Fruit fly (Drosophila melanogaster): ENCODE measurements around the gene CG11563.

CG11563 gene

dm6 chr3R:31706895-31707238 is 30.0 kb upstream of the CG11563 start (continued):
- no peak for TF ChIP-seq zen2 (GFP tag; IDR thresholded peaks at IDR 0.05; ENCODE audit: partially characterized antibody)
- peak in 1 of 2 experiments; percentile 4 for TF ChIP-seq bsh (GFP tag; optimal IDR thresholded peaks at IDR 0.05)
- TF ChIP-seq Hsf (GFP tag; optimal IDR thresholded peaks at IDR 0.05), result peak; percentile 4
- peak; percentile 72 for TF ChIP-seq Ets65A (GFP tag)
- TF ChIP-seq ham (GFP tag; IDR thresholded peaks at IDR 0.05), result no peak
- peak; percentile 54 for TF ChIP-seq CG15479 (GFP tag; optimal IDR thresholded peaks at IDR 0.05)
- TF ChIP-seq Xrp1 (GFP tag; IDR thresholded peaks at IDR 0.05), result peak; percentile 23; the same call in 1 of the 2 replicates
- TF ChIP-seq CG18262 (tag; optimal IDR thresholded peaks at IDR 0.05), result peak; percentile 45
- peak; percentile 21 for TF ChIP-seq CG16815 (GFP tag; optimal IDR thresholded peaks at IDR 0.05)
- TF ChIP-seq grn (GFP tag; optimal IDR thresholded peaks at IDR 0.05), result peak; percentile 26

dm6 chr3R:31708240-31708639 is 28.6 kb upstream of the CG11563 start, which contains the start of gene CG42693:
Gene CG42693, minus strand, starts transcription at chr3R:31708340.
- TF ChIP-seq vnd (GFP tag; IDR thresholded peaks at IDR 0.05; ENCODE audit: partially characterized antibody) (no peak), abd-A (tag; optimal IDR thresholded peaks at IDR 0.05) (no peak), dmrt99B (tag; optimal IDR thresholded peaks at IDR 0.05) (no peak), CG16815 (GFP tag; optimal IDR thresholded peaks at IDR 0.05) (no peak)

dm6 chr3R:31709142-31709541 is 27.7 kb upstream of the CG11563 start:
- peak; percentile 16 for TF ChIP-seq Fer3 (tag; optimal IDR thresholded peaks at IDR 0.05)
- peak; percentile 53; the same call in 1 of the 2 replicates for TF ChIP-seq Rfx (GFP tag; IDR thresholded peaks at IDR 0.05)
- TF ChIP-seq CG17359 (tag; optimal IDR thresholded peaks at IDR 0.05), result peak; percentile 58
- TF ChIP-seq Rx (GFP tag; IDR thresholded peaks at IDR 0.05), result 0 out of 2 replicates have a peak, but pooled peaks have one; percentile 3
- no peak for TF ChIP-seq Tbp (GFP tag; optimal IDR thresholded peaks at IDR 0.05)
- TF ChIP-seq tgo (GFP tag; IDR thresholded peaks at IDR 0.05), result peak; percentile 48; the same call in 1 of the 3 replicates
- TF ChIP-seq sisA (GFP tag; IDR thresholded peaks at IDR 0.05), result peak; percentile 51; the same call in 1 of the 2 replicates
- TF ChIP-seq ci (GFP tag; IDR thresholded peaks at IDR 0.05), result peak; percentile 65; the same call in 1 of the 3 replicates
- peak; percentile 54 for TF ChIP-seq CG10366 (GFP tag; IDR thresholded peaks at IDR 0.05)
- no peak for TF ChIP-seq salm (tag; optimal IDR thresholded peaks at IDR 0.05)
- no peak for TF ChIP-seq CG13894 (tag; optimal IDR thresholded peaks at IDR 0.05)
- no peak for TF ChIP-seq CG9609 (GFP tag; optimal IDR thresholded peaks at IDR 0.05)
- no peak for TF ChIP-seq CG6654 (GFP tag; optimal IDR thresholded peaks at IDR 0.05)
- no peak for TF ChIP-seq CG30431 (GFP tag; optimal IDR thresholded peaks at IDR 0.05)
- TF ChIP-seq seq (GFP tag; IDR thresholded peaks at IDR 0.05), result no peak
- TF ChIP-seq Dll (GFP tag; IDR thresholded peaks at IDR 0.05; ENCODE audit: partially characterized antibody), result no peak
- no peak for TF ChIP-seq gcm (GFP tag; optimal IDR thresholded peaks at IDR 0.05)
- TF ChIP-seq CG4820 (GFP tag; optimal IDR thresholded peaks at IDR 0.05), result peak; percentile 10
- TF ChIP-seq CG1647 (GFP tag; optimal IDR thresholded peaks at IDR 0.05), result no peak
- TF ChIP-seq NFAT (GFP tag; IDR thresholded peaks at IDR 0.05), result peak; percentile 20; the same call in 1 of the 2 replicates
- TF ChIP-seq HLH4C (GFP tag; IDR thresholded peaks at IDR 0.05; ENCODE audit: partially characterized antibody), result no peak
- peak; percentile 12 for TF ChIP-seq Mes4 (GFP tag; optimal IDR thresholded peaks at IDR 0.05)
- no peak for TF ChIP-seq CG14014 (GFP tag; IDR thresholded peaks at IDR 0.05)
- TF ChIP-seq CG14965 (GFP tag; optimal IDR thresholded peaks at IDR 0.05; ENCODE audit: borderline replicate concordance), result no peak
- TF ChIP-seq Taf1 (GFP tag; IDR thresholded peaks at IDR 0.05), result 0 out of 2 replicates have a peak, but pooled peaks have one; percentile 29
- TF ChIP-seq lab (GFP tag; optimal IDR thresholded peaks at IDR 0.05), result peak; percentile 64
- TF ChIP-seq CG16813 (GFP tag; IDR thresholded peaks at IDR 0.05; ENCODE audit: partially characterized antibody), result no peak
- TF ChIP-seq CG4424 (GFP tag; optimal IDR thresholded peaks at IDR 0.05), result peak; percentile 43
- no peak for TF ChIP-seq bowl (GFP tag; IDR thresholded peaks at IDR 0.05)
- TF ChIP-seq dmrt99B (tag; optimal IDR thresholded peaks at IDR 0.05), result peak; percentile 54
- TF ChIP-seq Gug (GFP tag; IDR thresholded peaks at IDR 0.05), result 0 out of 4 replicates have a peak, but pooled peaks have one; percentile 4
- peak; percentile 39 for TF ChIP-seq CG2712 (tag; optimal IDR thresholded peaks at IDR 0.05)
- TF ChIP-seq Med (GFP tag), result peak; percentile 19
- no peak for TF ChIP-seq cwo (GFP tag; optimal IDR thresholded peaks at IDR 0.05)
- peak; percentile 38 for TF ChIP-seq CG6689 (GFP tag; IDR thresholded peaks at IDR 0.05)
